Fruit fly (Drosophila melanogaster): ENCODE results near the gene CCHa1.

Gene CCHa1

dm6 chr3R:14095428-14095827 is 1.2 kb downstream of the CCHa1 start:
- no peak for TF ChIP-seq noc (tag; optimal IDR thresholded peaks at IDR 0.05)

- TF ChIP-seq noc (tag; optimal IDR thresholded peaks at IDR 0.05) = no peak
These were observed 7.6 kb downstream of the CCHa1 start, which contains the start of gene Npc2b for dm6 chr3R:14088887-14089567. Npc2b (plus strand) TSS chr3R:14089517.

DNA sequence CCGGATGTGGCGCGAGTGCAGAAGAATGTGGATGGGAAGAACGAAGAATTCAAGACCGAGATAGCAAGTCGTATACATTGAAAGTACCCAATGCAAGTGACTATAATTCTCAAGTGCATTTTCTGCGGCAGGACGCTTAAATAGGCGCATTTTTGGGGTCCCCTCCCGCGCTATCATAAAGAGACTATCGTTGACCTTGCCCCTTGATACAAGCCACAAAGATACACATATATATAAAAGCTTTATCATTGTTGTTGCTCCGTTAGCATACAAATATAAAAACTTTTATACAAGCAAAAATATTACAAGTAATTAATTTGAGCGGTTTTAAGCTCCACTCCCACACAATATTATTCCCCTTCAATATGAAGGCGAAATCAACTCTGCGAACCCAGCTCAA is 8.5 kb downstream of the CCHa1 start:
- no peak for TF ChIP-seq noc (tag; optimal IDR thresholded peaks at IDR 0.05)

- TF ChIP-seq noc (tag; optimal IDR thresholded peaks at IDR 0.05) = no peak
These were observed 11.1 kb downstream of the CCHa1 start for dm6 chr3R:14085555-14085954.

- no peak for TF ChIP-seq noc (tag; optimal IDR thresholded peaks at IDR 0.05)
These were observed 15.1 kb downstream of the CCHa1 start for dm6 chr3R:14081526-14081925.

- no peak for TF ChIP-seq noc (tag; optimal IDR thresholded peaks at IDR 0.05)
These were observed 19.6 kb downstream of the CCHa1 start for dm6 chr3R:14077026-14077425.

DNA sequence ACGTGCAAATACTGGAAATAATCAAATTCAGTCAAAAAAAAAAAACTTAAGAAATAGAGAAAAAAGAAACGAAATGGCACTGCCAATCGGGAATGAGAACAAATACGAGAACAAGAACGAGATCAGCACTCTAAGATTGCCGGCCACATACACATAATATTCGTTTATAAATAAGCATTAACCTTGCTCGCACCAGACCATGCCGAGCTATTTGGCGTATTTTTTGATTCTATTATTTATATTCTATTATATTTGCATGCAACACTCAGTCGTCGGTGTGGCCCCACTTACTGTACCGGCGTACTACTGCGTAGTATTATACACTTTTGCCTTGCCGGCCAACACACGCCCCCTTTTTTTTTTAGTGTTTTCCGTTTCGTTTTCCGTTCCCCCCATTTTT is 26.0 kb downstream of the CCHa1 start:
- TF ChIP-seq noc (tag; optimal IDR thresholded peaks at IDR 0.05) = no peak

dm6 chr3R:14070096-14070495 is 26.5 kb downstream of the CCHa1 start:
- TF ChIP-seq noc (tag; optimal IDR thresholded peaks at IDR 0.05) = no peak

DNA sequence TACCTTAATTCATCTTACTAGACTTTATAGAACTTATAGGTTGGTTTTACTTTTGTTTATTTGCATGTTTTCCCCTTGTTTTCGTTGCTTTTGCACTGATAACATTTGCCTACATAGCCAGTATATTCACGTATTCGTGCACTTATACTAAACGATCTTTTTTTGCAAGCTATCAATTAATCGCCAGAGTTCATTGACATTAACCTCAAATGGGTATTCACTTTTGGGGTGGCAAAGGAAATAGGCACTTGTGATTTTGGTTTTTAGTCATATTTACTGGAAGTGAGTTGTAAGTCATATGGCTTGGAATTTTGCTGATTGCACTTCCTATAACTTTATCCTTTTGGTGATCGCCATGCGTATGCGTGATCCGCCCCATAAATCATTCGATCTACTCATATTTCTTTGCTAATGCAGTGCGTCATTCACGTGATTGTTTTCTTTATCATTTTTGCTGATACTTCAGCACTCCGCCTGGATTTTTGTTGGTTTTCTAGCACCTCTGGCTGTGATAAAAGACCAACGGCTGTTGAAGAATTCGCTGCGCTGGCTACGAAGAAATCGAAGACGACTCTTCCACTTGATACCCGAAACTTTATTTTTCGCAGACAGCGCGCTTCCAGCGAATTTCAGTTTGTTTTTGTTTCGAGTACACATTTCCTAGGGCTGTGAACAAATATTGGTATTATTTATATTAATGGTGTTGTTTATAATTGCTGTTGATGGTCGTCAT is 28.6 kb downstream of the CCHa1 start:
- TF ChIP-seq noc (tag; optimal IDR thresholded peaks at IDR 0.05) = no peak

DNA sequence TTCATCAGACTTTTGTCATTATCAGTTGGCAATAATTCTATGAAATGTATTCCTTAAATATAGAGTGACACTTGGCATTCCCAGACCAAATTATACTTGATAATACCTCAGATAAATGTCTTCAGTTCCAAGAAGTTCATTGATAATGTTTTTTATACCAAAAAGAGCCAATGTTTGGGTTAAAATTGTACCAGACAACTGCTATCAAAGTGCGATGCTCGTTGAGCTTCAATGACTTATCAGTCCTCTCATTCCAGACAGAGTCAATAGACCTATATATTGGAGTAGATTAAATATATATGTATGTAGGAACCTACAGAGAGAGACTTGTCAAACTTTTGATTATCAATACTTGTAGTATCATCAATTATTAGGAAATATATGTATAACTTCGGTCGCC is 31.4 kb downstream of the CCHa1 start:
- TF ChIP-seq noc (tag; optimal IDR thresholded peaks at IDR 0.05) = no peak

DNA sequence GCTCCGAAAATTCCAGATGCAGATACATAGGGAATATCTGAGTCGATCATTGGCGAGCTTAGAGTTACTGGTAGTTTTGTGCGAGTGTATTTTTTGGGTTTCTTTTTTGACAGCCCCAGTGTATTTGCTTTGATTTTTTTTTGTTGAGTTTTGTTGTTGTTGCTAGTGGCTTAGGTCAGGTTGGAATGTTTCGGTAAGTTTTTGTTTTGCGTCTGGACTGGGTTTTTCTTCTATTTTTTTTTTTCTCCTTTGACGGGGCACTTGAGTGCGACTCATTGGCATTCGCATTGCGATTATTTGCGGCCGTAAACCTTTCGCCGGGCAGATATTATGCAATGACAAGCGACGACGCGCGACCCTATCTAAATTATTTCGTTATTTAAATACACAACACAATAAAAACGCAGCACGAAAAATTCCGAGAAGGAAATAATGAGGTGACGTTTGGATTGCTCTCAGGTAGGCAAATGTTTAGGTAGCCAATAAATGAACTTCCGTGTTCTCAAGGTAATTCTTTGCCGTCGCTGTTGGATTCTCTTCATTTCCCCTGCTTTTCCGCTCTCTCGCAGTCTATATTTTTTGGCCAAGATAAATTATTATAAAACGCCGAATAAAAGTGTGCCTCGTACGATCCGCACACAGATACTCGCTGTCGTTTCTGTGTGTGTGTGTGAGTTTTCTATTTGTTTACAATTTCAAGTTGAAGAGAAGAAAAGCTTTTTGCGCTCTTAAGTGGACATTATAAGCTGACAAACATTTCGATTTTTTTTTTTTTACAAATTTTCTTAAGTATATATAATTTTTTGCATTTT is 32.3 kb downstream of the CCHa1 start:
- no peak for TF ChIP-seq noc (tag; optimal IDR thresholded peaks at IDR 0.05)

dm6 chr3R:14062869-14063543 is 33.6 kb downstream of the CCHa1 start:
- TF ChIP-seq noc (tag; optimal IDR thresholded peaks at IDR 0.05) = no peak

- peak; percentile 85 for TF ChIP-seq noc (tag; optimal IDR thresholded peaks at IDR 0.05)
These were observed 34.4 kb downstream of the CCHa1 start for dm6 chr3R:14061988-14062868.

DNA sequence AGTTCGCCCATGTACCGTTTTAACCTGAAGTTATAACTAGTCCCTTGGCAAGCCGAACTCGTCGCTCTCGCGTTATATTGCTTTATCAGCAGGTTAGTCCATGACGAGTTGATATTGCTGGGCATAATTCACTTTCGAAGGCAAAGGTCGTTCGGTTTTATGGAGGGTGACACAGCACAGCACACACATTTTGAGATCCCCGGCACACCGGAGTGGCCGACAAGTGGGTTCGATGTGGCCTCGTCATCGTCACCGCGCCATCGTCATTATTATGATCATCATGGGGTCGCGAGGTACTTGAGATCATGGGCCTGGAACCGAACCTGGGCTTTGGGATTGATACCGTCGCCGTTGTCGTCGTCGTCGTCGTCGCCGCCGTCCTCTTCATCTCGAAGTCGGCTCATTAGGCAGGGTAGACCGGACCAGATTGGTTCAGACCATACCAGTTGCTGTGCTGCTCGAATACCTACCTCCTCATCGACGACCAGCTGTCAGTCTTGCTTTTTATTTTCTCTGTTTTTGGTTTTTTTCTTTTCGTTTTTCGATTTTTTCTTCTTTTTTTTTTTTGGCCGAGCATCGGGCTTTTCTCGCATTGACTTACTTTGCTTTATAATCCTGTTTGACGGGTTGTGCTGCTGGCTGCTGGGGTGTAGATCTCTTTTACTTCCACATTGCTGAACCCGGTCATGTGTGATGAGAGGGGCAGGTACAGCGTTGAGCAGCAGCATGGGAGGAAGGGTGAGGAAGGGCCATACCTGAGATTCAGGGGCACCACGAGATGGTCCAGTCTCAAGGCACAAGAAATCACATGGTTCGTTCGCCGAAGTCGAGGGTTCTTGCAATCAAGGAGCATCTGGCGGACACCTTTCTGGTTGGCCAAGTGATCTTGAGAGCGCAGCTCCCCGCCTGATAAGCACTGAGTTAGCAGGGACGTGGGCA is 35.3 kb downstream of the CCHa1 start:
- TF ChIP-seq noc (tag; optimal IDR thresholded peaks at IDR 0.05) = no peak

All from whole organism, larva.